Fruit fly (Drosophila melanogaster) whole organism, embryonic: ENCODE results near the gene CG10317.

Experiments used
- B-H2 ChIP-seq: fragments of 200-800 bp; sonication (Bioruptor generic); optimal IDR thresholded peaks from 2 replicates; lab custom pipeline; 2018; ENCODE audit warnings: missing biosample characterization, mild to moderate bottlenecking, missing genetic modification characterization
- Blimp-1 ChIP-seq: fragments of 200-800 bp; sonication (Bioruptor generic); optimal IDR thresholded peaks from 3 replicates; lab custom pipeline; 2018; ENCODE audit warnings: missing biosample characterization, missing genetic modification characterization, mild to moderate bottlenecking, moderate library complexity, missing genetic modification reagents
- CG10209 ChIP-seq: fragments of 200-800 bp; sonication (Bioruptor generic); optimal IDR thresholded peaks from 3 replicates; lab custom pipeline; 2017; ENCODE audit warnings: missing biosample characterization, mild to moderate bottlenecking, missing genetic modification characterization, missing genetic modification reagents
- CG10979 ChIP-seq: fragments of 200-800 bp; sonication (Bioruptor generic); optimal IDR thresholded peaks from 2 replicates; lab custom pipeline; 2018; ENCODE audit warnings: missing biosample characterization, mild to moderate bottlenecking, missing genetic modification characterization, moderate library complexity
- CG11723 ChIP-seq: fragments of 200-800 bp; sonication (Bioruptor generic); optimal IDR thresholded peaks from 2 replicates; lab custom pipeline; 2017; ENCODE audit warnings: missing biosample characterization, mild to moderate bottlenecking, missing genetic modification characterization
- CG13287 ChIP-seq: fragments of 200-800 bp; sonication (Bioruptor generic); IDR thresholded peaks from 2 replicates; pipeline ENCODE4 v1.3.6; 2022; ENCODE audit warnings: missing biosample characterization, missing genetic modification characterization; ENCODE audit not compliant: partially characterized antibody
- CG13894 ChIP-seq: fragments of 200-800 bp; sonication (Bioruptor generic); optimal IDR thresholded peaks from 3 replicates; lab custom pipeline; 2018; ENCODE audit warnings: missing biosample characterization, mild to moderate bottlenecking, missing genetic modification characterization, moderate library complexity
- CG14050 ChIP-seq: fragments of 200-800 bp; sonication (Bioruptor generic); IDR thresholded peaks from 3 replicates; pipeline ENCODE4 v1.3.6; 2022; ENCODE audit warnings: missing biosample characterization, missing genetic modification characterization
- CG14441 ChIP-seq: fragments of 200-800 bp; sonication (Bioruptor generic); IDR thresholded peaks from 2 replicates; pipeline ENCODE4 v1.3.6; 2022; ENCODE audit warnings: missing biosample characterization, missing genetic modification characterization
- CG15601 ChIP-seq: fragments of 200-800 bp; sonication (Bioruptor generic); optimal IDR thresholded peaks from 3 replicates; lab custom pipeline; 2019; ENCODE audit warnings: missing biosample characterization, mild to moderate bottlenecking, missing genetic modification characterization, moderate library complexity
- CG1602 ChIP-seq: fragments of 200-800 bp; sonication (Bioruptor generic); optimal IDR thresholded peaks from 3 replicates; lab custom pipeline; 2016; ENCODE audit warnings: missing biosample characterization, missing genetic modification characterization
- CG16863 ChIP-seq: fragments of 200-800 bp; sonication (Bioruptor generic); optimal IDR thresholded peaks from 3 replicates; lab custom pipeline; 2016; ENCODE audit warnings: missing biosample characterization, missing genetic modification characterization
- CG17359 ChIP-seq: fragments of 200-800 bp; sonication (Bioruptor generic); optimal IDR thresholded peaks from 3 replicates; lab custom pipeline; 2018; ENCODE audit warnings: missing biosample characterization, mild to moderate bottlenecking, missing genetic modification characterization, moderate library complexity
- CG18011 ChIP-seq: fragments of 200-800 bp; sonication (Bioruptor generic); optimal IDR thresholded peaks from 2 replicates; lab custom pipeline; 2017; ENCODE audit warnings: missing biosample characterization, missing genetic modification characterization, mild to moderate bottlenecking, moderate library complexity, missing genotype
- CG31224 ChIP-seq: fragments of 200-800 bp; sonication (Bioruptor generic); IDR thresholded peaks from 2 replicates; pipeline ENCODE4 v1.3.6; 2022; ENCODE audit warnings: missing biosample characterization, missing genetic modification characterization
- CG31388 ChIP-seq: fragments of 200-800 bp; sonication (Bioruptor generic); optimal IDR thresholded peaks from 2 replicates; lab custom pipeline; 2016; ENCODE audit warnings: missing biosample characterization, missing genetic modification characterization
- CG31441 ChIP-seq: fragments of 200-800 bp; sonication (Bioruptor generic); IDR thresholded peaks from 2 replicates; pipeline ENCODE4 v1.3.6; 2022; ENCODE audit warnings: missing biosample characterization, missing genetic modification characterization
- CG3281 ChIP-seq: fragments of 200-800 bp; sonication (Bioruptor generic); optimal IDR thresholded peaks from 3 replicates; lab custom pipeline; 2017; ENCODE audit warnings: missing biosample characterization, mild to moderate bottlenecking, missing genetic modification characterization
- CG33213 ChIP-seq: fragments of 200-800 bp; sonication (Bioruptor generic); optimal IDR thresholded peaks from 3 replicates; lab custom pipeline; 2016; ENCODE audit warnings: missing biosample characterization, missing genetic modification characterization
- CG34376 ChIP-seq: fragments of 200-800 bp; sonication (Bioruptor generic); optimal IDR thresholded peaks from 2 replicates; lab custom pipeline; 2018; ENCODE audit warnings: missing biosample characterization, mild to moderate bottlenecking, missing genetic modification characterization
- CG4282 ChIP-seq: fragments of 200-800 bp; sonication (Bioruptor generic); optimal IDR thresholded peaks from 2 replicates; lab custom pipeline; 2016; ENCODE audit warnings: missing biosample characterization, missing genetic modification characterization
- CG9215 ChIP-seq: fragments of 200-800 bp; sonication (Bioruptor generic); IDR thresholded peaks from 2 replicates; pipeline ENCODE4 v1.3.6; 2022; ENCODE audit warnings: missing biosample characterization, missing genetic modification characterization
- CG9609 ChIP-seq: fragments of 200-800 bp; sonication (Bioruptor generic); optimal IDR thresholded peaks from 3 replicates; lab custom pipeline; 2016; ENCODE audit warnings: missing biosample characterization, missing genetic modification characterization
- CTCF ChIP-seq: fragments of 200-800 bp; sonication (Bioruptor generic); optimal IDR thresholded peaks from 2 replicates; lab custom pipeline; 2017; ENCODE audit warnings: missing biosample characterization, mild to moderate bottlenecking, missing genetic modification characterization, moderate library complexity
- Drgx ChIP-seq: fragments of 200-800 bp; sonication (Bioruptor generic); IDR thresholded peaks from 2 replicates; pipeline ENCODE4 v1.3.6; 2022; ENCODE audit warnings: missing biosample characterization, missing genetic modification characterization
- HLH4C ChIP-seq: fragments of 200-800 bp; sonication (Bioruptor generic); IDR thresholded peaks from 3 replicates; pipeline ENCODE4 v1.3.6; 2022; ENCODE audit warnings: missing biosample characterization, missing genetic modification characterization; ENCODE audit not compliant: partially characterized antibody
- HLHmδ ChIP-seq: fragments of 200-800 bp; sonication (Bioruptor generic); optimal IDR thresholded peaks from 2 replicates; lab custom pipeline; 2018; ENCODE audit warnings: missing biosample characterization, mild to moderate bottlenecking, missing genetic modification characterization, moderate library complexity
- Kr ChIP-seq: fragments of 200-800 bp; sonication (Bioruptor generic); optimal IDR thresholded peaks from 2 replicates; lab custom pipeline; 2017; ENCODE audit warnings: missing biosample characterization, mild to moderate bottlenecking, missing genetic modification characterization
- Lpt ChIP-seq: fragments of >200 bp; optimal IDR thresholded peaks from 2 replicates; lab custom pipeline; 2018; ENCODE audit warnings: missing biosample characterization, missing genetic modification characterization
- Max ChIP-seq: fragments of 200-800 bp; sonication (Bioruptor generic); optimal IDR thresholded peaks from 2 replicates; lab custom pipeline; 2016; ENCODE audit warnings: missing biosample characterization, mild to moderate bottlenecking, missing genetic modification characterization
- Mes4 ChIP-seq: fragments of 200-800 bp; sonication (Bioruptor generic); optimal IDR thresholded peaks from 2 replicates; lab custom pipeline; 2016; ENCODE audit warnings: missing biosample characterization, missing genetic modification characterization
- Nf-YC ChIP-seq: fragments of 200-800 bp; optimal IDR thresholded peaks from 3 replicates; lab custom pipeline; 2019; ENCODE audit warnings: missing biosample characterization, mild to moderate bottlenecking, missing genetic modification characterization, moderate library complexity
- Ptx1 ChIP-seq: fragments of 200-800 bp; sonication (Bioruptor generic); IDR thresholded peaks from 2 replicates; pipeline ENCODE4 v1.3.6; 2022; ENCODE audit warnings: missing biosample characterization, missing genetic modification characterization
- btn ChIP-seq: fragments of 200-800 bp; sonication (Bioruptor generic); optimal IDR thresholded peaks from 2 replicates; lab custom pipeline; 2016; ENCODE audit warnings: missing biosample characterization, missing genetic modification characterization
- ci ChIP-seq: fragments of 200-800 bp; sonication (Bioruptor generic); IDR thresholded peaks from 3 replicates; pipeline ENCODE4 v1.3.6; 2022; ENCODE audit warnings: missing biosample characterization, missing genetic modification characterization
- crc ChIP-seq: fragments of 200-800 bp; sonication (Bioruptor generic); optimal IDR thresholded peaks from 2 replicates; lab custom pipeline; 2016; ENCODE audit warnings: missing biosample characterization, missing genetic modification characterization
- disco-r ChIP-seq: fragments of 200-800 bp; sonication (Bioruptor generic); optimal IDR thresholded peaks from 2 replicates; lab custom pipeline; 2016; ENCODE audit warnings: missing biosample characterization, missing genetic modification characterization
- dpn ChIP-seq, 2 experiments: fragments of 200-800 bp; sonication (Bioruptor generic); optimal IDR thresholded peaks; 3 replicates each; lab custom pipeline; 2016; ENCODE audit warnings: missing biosample characterization in 2 of 2, missing genetic modification characterization in 2 of 2
- fd64A ChIP-seq: fragments of 200-800 bp; sonication (Bioruptor generic); optimal IDR thresholded peaks from 3 replicates; lab custom pipeline; 2018; ENCODE audit warnings: missing biosample characterization, mild to moderate bottlenecking, missing genetic modification characterization
- gfzf ChIP-seq: fragments of 200-800 bp; sonication (Bioruptor generic); optimal IDR thresholded peaks from 2 replicates; lab custom pipeline; 2016; ENCODE audit warnings: missing biosample characterization, mild to moderate bottlenecking, missing genetic modification characterization, moderate library complexity
- h ChIP-seq: fragments of >200 bp; optimal IDR thresholded peaks from 2 replicates; lab custom pipeline; 2017
- nom ChIP-seq: fragments of 200-800 bp; sonication (Bioruptor generic); optimal IDR thresholded peaks from 2 replicates; lab custom pipeline; 2017; ENCODE audit warnings: missing biosample characterization, missing genetic modification characterization, mild to moderate bottlenecking, moderate library complexity, missing genetic modification reagents
- org-1 ChIP-seq: fragments of 200-800 bp; sonication (Bioruptor generic); optimal IDR thresholded peaks from 2 replicates; lab custom pipeline; 2017; ENCODE audit warnings: missing biosample characterization, missing genetic modification characterization
- pho ChIP-seq: fragments of 200-800 bp; sonication (Bioruptor generic); optimal IDR thresholded peaks from 2 replicates; lab custom pipeline; 2016; ENCODE audit warnings: missing biosample characterization, missing genetic modification characterization
- sd ChIP-seq: fragments of 200-800 bp; sonication (Bioruptor generic); optimal IDR thresholded peaks from 3 replicates; lab custom pipeline; 2018; ENCODE audit warnings: missing biosample characterization, mild to moderate bottlenecking, missing genetic modification characterization, moderate library complexity
- so ChIP-seq: fragments of 200-800 bp; sonication (Bioruptor generic); IDR thresholded peaks from 3 replicates; pipeline ENCODE4 v1.3.6; 2022; ENCODE audit warnings: missing biosample characterization, missing genetic modification characterization
- tll ChIP-seq, 2 experiments: fragments of 200-800 bp in 1 of 2; fragments of >200 bp in 1 of 2; sonication (Bioruptor generic) in 1 of 2; optimal IDR thresholded peaks; 2 replicates each; lab custom pipeline; 2017 to 2019; ENCODE audit warnings: missing biosample characterization in 2 of 2, missing genetic modification characterization in 2 of 2, mild to moderate bottlenecking in 1 of 2, moderate library complexity in 1 of 2
- toy ChIP-seq: fragments of 200-800 bp; sonication (Bioruptor generic); IDR thresholded peaks from 2 replicates; pipeline ENCODE4 v1.3.6; 2022; ENCODE audit warnings: missing biosample characterization, missing genetic modification characterization
- trh ChIP-seq: fragments of 200-800 bp; sonication (Bioruptor generic); optimal IDR thresholded peaks from 2 replicates; lab custom pipeline; 2016; ENCODE audit warnings: missing biosample characterization, missing genetic modification characterization
- ttk ChIP-seq: fragments of 200-800 bp; sonication (Bioruptor generic); IDR thresholded peaks from 2 replicates; pipeline ENCODE4 v2.1.2; 2022; ENCODE audit warnings: missing biosample characterization, missing genetic modification characterization
- twi ChIP-seq: fragments of 200-800 bp; optimal IDR thresholded peaks from 2 replicates; lab custom pipeline; 2019; ENCODE audit warnings: missing biosample characterization, mild to moderate bottlenecking, missing genetic modification characterization, moderate library complexity
- vnd ChIP-seq: fragments of 200-800 bp; sonication (Bioruptor generic); IDR thresholded peaks from 3 replicates; pipeline ENCODE4 v1.3.6; 2022; ENCODE audit warnings: missing biosample characterization, missing genetic modification characterization; ENCODE audit not compliant: partially characterized antibody

Gene CG10317

dm6 chr3R:16331809-16332343 is 38.5 kb downstream of the CG10317 start (continued):
- peak; percentile 27 for TF ChIP-seq CG9609
- TF ChIP-seq toy (GFP tag; lab: Robert Waterston, UW): peak; percentile 56; the same call in 1 of the 2 replicates
- TF ChIP-seq B-H2 (GFP tag; lab: Kevin White, UChicago): peak; percentile 37
- peak; percentile 53 for TF ChIP-seq CG16863 (GFP tag; lab: Kevin White, UChicago)
- peak; percentile 42 for TF ChIP-seq CG10979 (tag; lab: Kevin White, UChicago)
- TF ChIP-seq CG17359: peak; percentile 33
- TF ChIP-seq Nf-YC (tag; lab: Kevin White, UChicago): no peak
- peak; percentile 48; the same call in 1 of the 2 replicates for TF ChIP-seq CG14441 (GFP tag; lab: Robert Waterston, UW)
- TF ChIP-seq vnd (GFP tag; lab: Robert Waterston, UW): no peak
- TF ChIP-seq Drgx (GFP tag; lab: Robert Waterston, UW): no peak
- peak; percentile 60 for TF ChIP-seq nom (GFP tag; lab: Kevin White, UChicago)
- TF ChIP-seq trh (GFP tag; lab: Kevin White, UChicago): peak; percentile 64
- TF ChIP-seq Lpt (GFP tag; lab: Kevin White, UChicago): no peak
- TF ChIP-seq CG15601: peak; percentile 89
- peak; percentile 70 for TF ChIP-seq fd64A (GFP tag; lab: Kevin White, UChicago)
- no peak for TF ChIP-seq Ptx1 (GFP tag; lab: Robert Waterston, UW)
- TF ChIP-seq HLHmδ (GFP tag; lab: Kevin White, UChicago): peak; percentile 73
- TF ChIP-seq CG10209 (GFP tag; lab: Kevin White, UChicago): peak; percentile 85
- TF ChIP-seq CG14050 (GFP tag; lab: Robert Waterston, UW): no peak
- TF ChIP-seq CG9215 (GFP tag; lab: Robert Waterston, UW): no peak
- TF ChIP-seq Max (GFP tag; lab: Kevin White, UChicago): no peak
- no peak for TF ChIP-seq CG4282 (GFP tag; lab: Kevin White, UChicago)
- TF ChIP-seq pho (GFP tag; lab: Kevin White, UChicago): peak; percentile 21
- TF ChIP-seq CG33213: peak; percentile 73
- peak; percentile 29 for TF ChIP-seq CG1602 (GFP tag; lab: Kevin White, UChicago)
- TF ChIP-seq disco-r (GFP tag; lab: Kevin White, UChicago): no peak
- TF ChIP-seq so: peak; percentile 29; the same call in 1 of the 3 replicates
- TF ChIP-seq CG13894 (tag; lab: Kevin White, UChicago): no peak
- peak; percentile 53 for TF ChIP-seq btn (GFP tag; lab: Kevin White, UChicago)
- TF ChIP-seq CG31224: peak; percentile 29; the same call in 1 of the 2 replicates
- no peak for TF ChIP-seq ttk
- TF ChIP-seq org-1 (GFP tag; lab: Kevin White, UChicago): peak; percentile 69
- no peak for TF ChIP-seq h (lab: Kevin White, UChicago)
- TF ChIP-seq dpn (GFP tag; optimal IDR thresholded peaks at IDR 0.05; lab: Kevin White, UChicago): peak; percentile 47 to 71
- peak; percentile 52 for TF ChIP-seq CG3281 (GFP tag; lab: Kevin White, UChicago)
- no peak for TF ChIP-seq CG31388 (GFP tag; lab: Kevin White, UChicago)

dm6 chr3R:16329797-16330196 is 40.5 kb downstream of the CG10317 start:
- TF ChIP-seq Blimp-1 (GFP tag; lab: Kevin White, UChicago) (no peak), CG31441 (GFP tag; lab: Robert Waterston, UW) (no peak), Kr (GFP tag; lab: Kevin White, UChicago) (no peak), CTCF (GFP tag; lab: Kevin White, UChicago) (peak; percentile 64), Mes4 (GFP tag; lab: Kevin White, UChicago) (no peak), HLH4C (GFP tag; lab: Robert Waterston, UW) (no peak), CG11723 (GFP tag; lab: Kevin White, UChicago) (no peak), CG34376 (GFP tag; lab: Kevin White, UChicago) (no peak), ci (GFP tag; lab: Robert Waterston, UW) (0 out of 3 replicates have a peak, but pooled peaks have one; percentile 16), CG18011 (GFP tag; lab: Kevin White, UChicago) (no peak), CG13287 (GFP tag; lab: Robert Waterston, UW) (no peak), tll (GFP tag; optimal IDR thresholded peaks at IDR 0.05; lab: Kevin White, UChicago) (no peak), gfzf (no peak), CG31388 (GFP tag; lab: Kevin White, UChicago) (no peak), sd (tag; lab: Kevin White, UChicago) (peak; percentile 50), twi (peak; percentile 71), crc (GFP tag; lab: Kevin White, UChicago) (no peak)
